Worm (Caenorhabditis elegans) whole organism, late embryonic: ENCODE results near the gene hlh-4.

Experiments
- C08G9.2 ChIP-seq: sonication (generic microtip); optimal IDR thresholded peaks from 2 replicates; lab custom pipeline; 2016; ENCODE audit warnings: mild to moderate bottlenecking, missing genetic modification characterization, moderate library complexity, missing compliant biosample characterization
- C38D4.7 ChIP-seq: fragments of 200-800 bp; sonication (Bioruptor generic); optimal IDR thresholded peaks from 2 replicates; lab custom pipeline; 2018; ENCODE audit warnings: mild to moderate bottlenecking, missing genetic modification characterization, moderate library complexity, missing compliant biosample characterization
- ceh-48 ChIP-seq: sonication (generic microtip); optimal IDR thresholded peaks from 2 replicates; lab custom pipeline; 2016; ENCODE audit warnings: missing genetic modification characterization, inconsistent platforms, missing compliant biosample characterization
- ceh-9 ChIP-seq: sonication (generic microtip); optimal IDR thresholded peaks from 2 replicates; lab custom pipeline; 2016; ENCODE audit warnings: mild to moderate bottlenecking, missing genetic modification characterization, inconsistent platforms, missing compliant biosample characterization
- fkh-6 ChIP-seq: sonication (generic microtip); optimal IDR thresholded peaks from 2 replicates; lab custom pipeline; 2016; ENCODE audit warnings: missing genetic modification characterization, missing compliant biosample characterization
- gmeb-2 ChIP-seq: sonication (generic microtip); optimal IDR thresholded peaks from 2 replicates; lab custom pipeline; 2016; ENCODE audit warnings: missing genetic modification characterization, inconsistent platforms, missing compliant biosample characterization
- hlh-30 ChIP-seq: sonication (generic microtip); optimal IDR thresholded peaks from 2 replicates; lab custom pipeline; 2017; ENCODE audit warnings: antibody characterized with exemption, missing genetic modification characterization, missing compliant biosample characterization; ENCODE audit not compliant: insufficient read depth
- nfya-1 ChIP-seq: sonication (generic microtip); optimal IDR thresholded peaks from 2 replicates; lab custom pipeline; 2017; ENCODE audit warnings: missing genetic modification characterization, mild to moderate bottlenecking, missing compliant biosample characterization, antibody characterized with exemption, moderate library complexity
- pat-9 ChIP-seq: fragments of 200-800 bp; sonication (Bioruptor generic); optimal IDR thresholded peaks from 2 replicates; lab custom pipeline; 2018; ENCODE audit warnings: mild to moderate bottlenecking, missing genetic modification characterization, moderate library complexity, missing compliant biosample characterization
- tbx-2 ChIP-seq: sonication (generic microtip); optimal IDR thresholded peaks from 2 replicates; lab custom pipeline; 2016; ENCODE audit warnings: missing genetic modification characterization, missing compliant biosample characterization
- zip-5 ChIP-seq: sonication (generic microtip); optimal IDR thresholded peaks from 2 replicates; lab custom pipeline; 2016; ENCODE audit warnings: missing genetic modification characterization, missing compliant biosample characterization

DNA sequence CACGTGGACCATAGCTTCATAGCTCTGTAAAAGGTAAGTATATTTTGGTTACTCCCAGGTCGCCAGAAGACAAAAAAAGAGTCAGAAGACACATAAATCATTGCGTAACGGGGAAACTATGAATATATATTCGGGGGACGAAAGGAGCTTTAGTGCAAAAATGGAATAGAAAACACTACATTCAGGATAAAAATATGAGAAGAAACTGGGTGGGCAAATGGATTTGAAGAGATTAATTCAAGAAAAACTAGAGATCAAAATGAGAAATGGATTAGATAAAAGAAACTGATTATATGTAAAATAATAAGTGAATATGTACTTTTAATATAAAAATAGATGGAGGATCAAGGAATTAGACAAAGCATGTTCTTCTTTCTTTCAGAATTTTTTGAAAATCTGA, 11.4 kb downstream of the hlh-4 start, which contains the start of gene C07A9.12:
- TF ChIP-seq fkh-6 (no peak), hlh-30 (no peak), tbx-2 (tag; lab: Kevin White, UChicago) (no peak), nfya-1 (tag; lab: Kevin White, UChicago) (no peak), C38D4.7 (GFP tag; lab: Kevin White, UChicago) (no peak), zip-5 (no peak), gmeb-2 (tag; lab: Kevin White, UChicago) (no peak), pat-9 (tag; lab: Kevin White, UChicago) (no peak), C08G9.2 (tag; lab: Kevin White, UChicago) (no peak), ceh-48 (tag; lab: Kevin White, UChicago) (no peak), ceh-9 (tag; lab: Kevin White, UChicago) (no peak)
